Worm (Caenorhabditis elegans) whole organism, L3 larva: ENCODE data around the gene clec-240.

Experiments used
- R02D3.7 ChIP-seq: fragments of 150-350 bp; optimal IDR thresholded peaks from 2 replicates; lab custom pipeline; 2014; ENCODE audit warnings: missing biosample characterization, missing genetic modification characterization
- ZK546.5 ChIP-seq: sonication (generic microtip); optimal IDR thresholded peaks from 2 replicates; lab custom pipeline; 2017; ENCODE audit warnings: missing biosample characterization, missing genetic modification characterization
- aly-2 ChIP-seq: fragments of 150-350 bp; optimal IDR thresholded peaks from 2 replicates; lab custom pipeline; 2014; ENCODE audit warnings: missing biosample characterization, missing genetic modification characterization
- ama-1 ChIP-seq: fragments of 150-350 bp; optimal IDR thresholded peaks from 2 replicates; lab custom pipeline; 2018
- ceh-16 ChIP-seq: sonication (generic microtip); optimal IDR thresholded peaks from 2 replicates; lab custom pipeline; 2017; ENCODE audit warnings: missing biosample characterization, missing genetic modification characterization
- ceh-28 ChIP-seq: fragments of 150-350 bp; optimal IDR thresholded peaks from 2 replicates; lab custom pipeline; 2014; ENCODE audit warnings: missing biosample characterization, missing genetic modification reagents, missing genetic modification characterization
- ceh-82 ChIP-seq: fragments of 150-350 bp; optimal IDR thresholded peaks from 2 replicates; lab custom pipeline; 2014; ENCODE audit warnings: missing biosample characterization, missing genetic modification characterization
- ceh-9 ChIP-seq: sonication (generic microtip); optimal IDR thresholded peaks from 2 replicates; lab custom pipeline; 2018; ENCODE audit warnings: missing biosample characterization, missing genetic modification characterization
- daf-12 ChIP-seq: fragments of 150-350 bp; optimal IDR thresholded peaks from 2 replicates; lab custom pipeline; 2014; ENCODE audit warnings: missing biosample characterization, missing genetic modification reagents, missing genetic modification characterization
- egl-27 ChIP-seq: sonication (generic microtip); optimal IDR thresholded peaks from 4 replicates; lab custom pipeline; 2017; ENCODE audit warnings: missing biosample characterization, missing genetic modification reagents, missing genetic modification characterization
- egl-5 ChIP-seq: fragments of 150-350 bp; optimal IDR thresholded peaks from 2 replicates; lab custom pipeline; 2017; ENCODE audit warnings: missing biosample characterization, missing genetic modification reagents, missing genetic modification characterization, inconsistent platforms
- elt-1 ChIP-seq: fragments of 150-350 bp; optimal IDR thresholded peaks from 2 replicates; lab custom pipeline; 2014; ENCODE audit warnings: missing biosample characterization, missing genetic modification characterization
- elt-2 ChIP-seq: sonication (generic microtip); optimal IDR thresholded peaks from 2 replicates; lab custom pipeline; 2016; ENCODE audit warnings: missing genetic modification reagents, mild to moderate bottlenecking, missing genetic modification characterization, missing compliant biosample characterization
- elt-3 ChIP-seq, 3 experiments: fragments of 150-350 bp in 1 of 3; sonication (generic microtip) in 2 of 3; optimal IDR thresholded peaks; 2 replicates in 2 of 3; 4 replicates in 1 of 3; lab custom pipeline; 2014 to 2017; ENCODE audit warnings: missing biosample characterization in 3 of 3, missing genetic modification characterization in 3 of 3
- eor-1 ChIP-seq, 2 experiments: fragments of 150-350 bp; optimal IDR thresholded peaks; 2 replicates each; lab custom pipeline; 2014 to 2018; ENCODE audit warnings: missing biosample characterization in 2 of 2, missing genetic modification characterization in 2 of 2
- fkh-10 ChIP-seq: sonication (generic microtip); optimal IDR thresholded peaks from 2 replicates; lab custom pipeline; 2017; ENCODE audit warnings: missing biosample characterization, missing genetic modification reagents, missing genetic modification characterization
- fkh-2 ChIP-seq: fragments of 150-350 bp; optimal IDR thresholded peaks from 2 replicates; lab custom pipeline; 2014; ENCODE audit warnings: missing biosample characterization, missing genetic modification reagents, missing genetic modification characterization
- fos-1 ChIP-seq: fragments of 150-350 bp; optimal IDR thresholded peaks from 2 replicates; lab custom pipeline; 2014; ENCODE audit warnings: missing biosample characterization, missing genetic modification characterization
- hmg-11 ChIP-seq: sonication (generic microtip); optimal IDR thresholded peaks from 2 replicates; lab custom pipeline; 2016; ENCODE audit warnings: missing genetic modification characterization, missing compliant biosample characterization
- jun-1 ChIP-seq: fragments of 150-350 bp; optimal IDR thresholded peaks from 2 replicates; lab custom pipeline; 2014; ENCODE audit warnings: missing biosample characterization, missing genetic modification reagents, missing genetic modification characterization
- lin-15B ChIP-seq: fragments of 150-350 bp; optimal IDR thresholded peaks from 2 replicates; lab custom pipeline; 2014; ENCODE audit warnings: missing biosample characterization, missing genetic modification characterization
- lin-39 ChIP-seq: fragments of 150-350 bp; optimal IDR thresholded peaks from 2 replicates; lab custom pipeline; 2018; ENCODE audit warnings: missing biosample characterization, missing genetic modification reagents, missing genetic modification characterization
- lsy-12 ChIP-seq: sonication (generic microtip); optimal IDR thresholded peaks from 2 replicates; lab custom pipeline; 2016; ENCODE audit warnings: mild to moderate bottlenecking, missing genetic modification characterization, missing compliant biosample characterization
- mdl-1 ChIP-seq: fragments of 150-350 bp; optimal IDR thresholded peaks from 2 replicates; lab custom pipeline; 2014; ENCODE audit warnings: missing biosample characterization, missing genetic modification characterization
- mml-1 ChIP-seq: fragments of 150-350 bp; sonication (generic microtip); optimal IDR thresholded peaks from 3 replicates; lab custom pipeline; 2014; ENCODE audit warnings: missing biosample characterization, missing genetic modification characterization
- nfya-1 ChIP-seq: sonication (generic microtip); optimal IDR thresholded peaks from 2 replicates; lab custom pipeline; 2017; ENCODE audit warnings: missing genetic modification characterization, mild to moderate bottlenecking, missing compliant biosample characterization, antibody characterized with exemption, moderate library complexity; ENCODE audit not compliant: insufficient read depth
- nhr-11 ChIP-seq: fragments of 150-350 bp; optimal IDR thresholded peaks from 2 replicates; lab custom pipeline; 2014; ENCODE audit warnings: missing biosample characterization, missing genetic modification characterization
- nhr-12 ChIP-seq: fragments of 150-350 bp; optimal IDR thresholded peaks from 2 replicates; lab custom pipeline; 2014; ENCODE audit warnings: missing biosample characterization, missing genetic modification characterization
- nhr-23 ChIP-seq: fragments of 150-350 bp; optimal IDR thresholded peaks from 2 replicates; lab custom pipeline; 2014; ENCODE audit warnings: missing biosample characterization, missing genetic modification reagents, missing genetic modification characterization
- nhr-237 ChIP-seq: fragments of 150-350 bp; optimal IDR thresholded peaks from 2 replicates; lab custom pipeline; 2014; ENCODE audit warnings: missing biosample characterization, missing genetic modification characterization
- nhr-25 ChIP-seq: sonication (generic microtip); optimal IDR thresholded peaks from 2 replicates; lab custom pipeline; 2017; ENCODE audit warnings: missing biosample characterization, missing genetic modification characterization
- nhr-28 ChIP-seq: fragments of 150-350 bp; optimal IDR thresholded peaks from 2 replicates; lab custom pipeline; 2014; ENCODE audit warnings: missing biosample characterization, missing genetic modification characterization
- nhr-43 ChIP-seq: sonication (generic microtip); optimal IDR thresholded peaks from 2 replicates; lab custom pipeline; 2016; ENCODE audit warnings: mild to moderate bottlenecking, missing genetic modification characterization, missing compliant biosample characterization; ENCODE audit not compliant: poor library complexity, severe bottlenecking
- nhr-67 ChIP-seq: fragments of 150-350 bp; optimal IDR thresholded peaks from 2 replicates; lab custom pipeline; 2014; ENCODE audit warnings: missing biosample characterization, missing genetic modification characterization
- nhr-76 ChIP-seq: fragments of 150-350 bp; sonication (generic microtip); optimal IDR thresholded peaks from 5 replicates; lab custom pipeline; 2014; ENCODE audit warnings: missing biosample characterization, missing genetic modification characterization
- nhr-77 ChIP-seq: fragments of 150-350 bp; optimal IDR thresholded peaks from 2 replicates; lab custom pipeline; 2014; ENCODE audit warnings: missing biosample characterization, missing genetic modification characterization
- pha-4 ChIP-seq: fragments of 150-350 bp; optimal IDR thresholded peaks from 2 replicates; lab custom pipeline; 2014; ENCODE audit warnings: missing biosample characterization, missing genetic modification reagents, missing genetic modification characterization
- pqm-1 ChIP-seq: fragments of 150-350 bp; optimal IDR thresholded peaks from 2 replicates; lab custom pipeline; 2017; ENCODE audit warnings: missing biosample characterization, missing genetic modification characterization, inconsistent platforms
- sea-2 ChIP-seq: fragments of 150-350 bp; sonication (generic microtip); optimal IDR thresholded peaks from 4 replicates; lab custom pipeline; 2014; ENCODE audit warnings: missing biosample characterization, missing genetic modification reagents, missing genetic modification characterization
- skn-1 ChIP-seq: fragments of 150-350 bp; optimal IDR thresholded peaks from 2 replicates; lab custom pipeline; 2014; ENCODE audit warnings: missing biosample characterization, missing genetic modification characterization
- snpc-4 ChIP-seq: fragments of 150-350 bp; optimal IDR thresholded peaks from 2 replicates; lab custom pipeline; 2014; ENCODE audit warnings: missing biosample characterization, missing genetic modification characterization
- tbx-2 ChIP-seq: sonication (generic microtip); optimal IDR thresholded peaks from 2 replicates; lab custom pipeline; 2016; ENCODE audit warnings: mild to moderate bottlenecking, missing genetic modification characterization, missing compliant biosample characterization
- unc-39 ChIP-seq: sonication (generic microtip); optimal IDR thresholded peaks from 4 replicates; lab custom pipeline; 2017; ENCODE audit warnings: missing biosample characterization, missing genetic modification characterization
- unc-62 ChIP-seq: fragments of 150-350 bp; sonication (generic microtip); optimal IDR thresholded peaks from 4 replicates; lab custom pipeline; 2014; ENCODE audit warnings: missing biosample characterization, missing genetic modification reagents, missing genetic modification characterization
- zag-1 ChIP-seq: fragments of 150-350 bp; optimal IDR thresholded peaks from 2 replicates; lab custom pipeline; 2014; ENCODE audit warnings: missing biosample characterization, missing genetic modification characterization
- ztf-11 ChIP-seq: fragments of 150-350 bp; optimal IDR thresholded peaks from 2 replicates; lab custom pipeline; 2014; ENCODE audit warnings: missing biosample characterization, missing genetic modification characterization
- ztf-4 ChIP-seq: fragments of 150-350 bp; optimal IDR thresholded peaks from 2 replicates; lab custom pipeline; 2014; ENCODE audit warnings: missing biosample characterization, missing genetic modification characterization

clec-240 gene

ce11 chrV:17009342-17010064 is at the start of gene clec-240, which contains the start of gene clc-12:
Gene clec-240, plus strand, starts transcription at chrV:17010014.
Gene clc-12, minus strand, starts transcription at chrV:17009388.
- no peak for TF ChIP-seq unc-62 (GFP tag; lab: Kevin White, UChicago)
- TF ChIP-seq eor-1 (tag; optimal IDR thresholded peaks at IDR 0.05; lab: Kevin White, UChicago), result no peak
- no peak for TF ChIP-seq ceh-9 (tag; lab: Kevin White, UChicago)
- peak; percentile 64 for TF ChIP-seq elt-2 (tag; lab: Kevin White, UChicago)
- TF ChIP-seq egl-27 (tag; lab: Kevin White, UChicago), result no peak
- TF ChIP-seq mdl-1 (tag; lab: Kevin White, UChicago), result no peak
- TF ChIP-seq pqm-1 (tag; lab: Kevin White, UChicago), result peak; percentile 77
- no peak for TF ChIP-seq ZK546.5 (tag; lab: Kevin White, UChicago)
- no peak for TF ChIP-seq nhr-77 (tag; lab: Kevin White, UChicago)
- no peak for TF ChIP-seq nhr-67

- TF ChIP-seq nhr-237 (no peak), ama-1 (lab: Kevin White, UChicago) (peak; percentile 63), nhr-43 (no peak), fkh-2 (tag; lab: Kevin White, UChicago) (no peak), ceh-82 (tag; lab: Kevin White, UChicago) (peak; percentile 85), nhr-67 (no peak), zag-1 (no peak), nhr-77 (tag; lab: Kevin White, UChicago) (peak; percentile 36), jun-1 (tag; lab: Kevin White, UChicago) (peak; percentile 67), egl-5 (peak; percentile 97), lin-15B (peak; percentile 94), sea-2 (GFP tag; lab: Kevin White, UChicago) (no peak), nfya-1 (tag; lab: Kevin White, UChicago) (peak; percentile 92), unc-39 (no peak), nhr-11 (tag; lab: Kevin White, UChicago) (no peak), egl-27 (tag; lab: Kevin White, UChicago) (no peak), nhr-12 (no peak), skn-1 (tag; lab: Kevin White, UChicago) (peak; percentile 93), aly-2 (tag; lab: Kevin White, UChicago) (no peak), pha-4 (tag; lab: Kevin White, UChicago) (peak; percentile 93), pqm-1 (tag; lab: Kevin White, UChicago) (peak; percentile 78), unc-62 (GFP tag; lab: Kevin White, UChicago) (peak; percentile 35), tbx-2 (peak; percentile 64), elt-1 (tag; lab: Kevin White, UChicago) (no peak), nhr-76 (tag; lab: Kevin White, UChicago) (no peak), snpc-4 (tag; lab: Kevin White, UChicago) (peak; percentile 93), daf-12 (tag; lab: Kevin White, UChicago) (no peak), ceh-28 (tag; lab: Kevin White, UChicago) (peak; percentile 82), nhr-23 (tag; lab: Kevin White, UChicago) (peak; percentile 94), fos-1 (tag; lab: Kevin White, UChicago) (peak; percentile 7), ZK546.5 (tag; lab: Kevin White, UChicago) (no peak), elt-3 (tag; optimal IDR thresholded peaks at IDR 0.05; lab: Kevin White, UChicago) (no peak), ceh-9 (tag; lab: Kevin White, UChicago) (no peak), mml-1 (tag; lab: Kevin White, UChicago) (no peak), lin-39 (peak; percentile 92), nhr-25 (tag; lab: Kevin White, UChicago) (peak; percentile 87), fkh-10 (GFP tag; lab: Kevin White, UChicago) (peak; percentile 83), hmg-11 (tag; lab: Kevin White, UChicago) (peak; percentile 50), ceh-16 (no peak), eor-1 (tag; optimal IDR thresholded peaks at IDR 0.05; lab: Kevin White, UChicago) (no peak), nhr-28 (no peak), R02D3.7 (peak; percentile 81), lsy-12 (tag; lab: Kevin White, UChicago) (peak; percentile 47), elt-2 (tag; lab: Kevin White, UChicago) (peak; percentile 64), ztf-11 (no peak), mdl-1 (tag; lab: Kevin White, UChicago) (no peak), ztf-4 (tag; lab: Kevin White, UChicago) (no peak)
Measured at ce11 chrV:16965655-16966054, 44.2 kb upstream of the clec-240 start, which contains the start of gene efl-1. Gene efl-1, minus strand, starts transcription at chrV:16965675.
